Worm (Caenorhabditis elegans) whole organism, mixed stage, embryonic: ENCODE data around the gene Y39B6A.30.

Source experiments
- M03D4.4 ChIP-seq: sonication (generic microtip); optimal IDR thresholded peaks from 2 replicates; lab custom pipeline; 2017; ENCODE audit warnings: mild to moderate bottlenecking, missing genetic modification characterization, missing compliant biosample characterization
- bed-3 ChIP-seq: fragments of 200-800 bp; sonication (Bioruptor generic); optimal IDR thresholded peaks from 3 replicates; lab custom pipeline; 2018; ENCODE audit warnings: mild to moderate bottlenecking, missing genetic modification characterization, moderate library complexity, missing compliant biosample characterization
- blmp-1 ChIP-seq: fragments of 150-350 bp; optimal IDR thresholded peaks from 2 replicates; lab custom pipeline; 2014; ENCODE audit warnings: missing biosample characterization, missing genetic modification characterization
- ceh-39 ChIP-seq: fragments of 150-350 bp; optimal IDR thresholded peaks from 2 replicates; lab custom pipeline; 2014; ENCODE audit warnings: missing biosample characterization, missing genetic modification characterization
- ceh-43 ChIP-seq: fragments of 200-800 bp; sonication (Bioruptor generic); optimal IDR thresholded peaks from 2 replicates; lab custom pipeline; 2018; ENCODE audit warnings: mild to moderate bottlenecking, missing genetic modification characterization, moderate library complexity, missing compliant biosample characterization
- ceh-83 ChIP-seq: fragments of 200-800 bp; sonication (Bioruptor generic); optimal IDR thresholded peaks from 2 replicates; lab custom pipeline; 2018; ENCODE audit warnings: mild to moderate bottlenecking, missing genetic modification characterization, missing compliant biosample characterization
- ces-1 ChIP-seq: fragments of 150-350 bp; optimal IDR thresholded peaks from 2 replicates; lab custom pipeline; 2014; ENCODE audit warnings: missing biosample characterization, missing genetic modification reagents, missing genetic modification characterization
- cnd-1 ChIP-seq: fragments of 200-800 bp; sonication (Bioruptor generic); optimal IDR thresholded peaks from 2 replicates; lab custom pipeline; 2018; ENCODE audit warnings: mild to moderate bottlenecking, missing genetic modification characterization, missing compliant biosample characterization
- drap-1 ChIP-seq: fragments of 200-800 bp; sonication (Bioruptor generic); optimal IDR thresholded peaks from 3 replicates; lab custom pipeline; 2018; ENCODE audit warnings: mild to moderate bottlenecking, missing genetic modification characterization, missing compliant biosample characterization
- elt-1 ChIP-seq: sonication (generic microtip); optimal IDR thresholded peaks from 2 replicates; lab custom pipeline; 2017; ENCODE audit warnings: missing genetic modification characterization, mild to moderate bottlenecking, missing compliant biosample characterization, antibody characterized with exemption, moderate library complexity, borderline replicate concordance; ENCODE audit not compliant: insufficient read depth
- elt-3 ChIP-seq: fragments of 150-350 bp; optimal IDR thresholded peaks from 2 replicates; lab custom pipeline; 2014; ENCODE audit warnings: missing biosample characterization, missing genetic modification characterization
- ham-2 ChIP-seq: fragments of 200-800 bp; sonication (Bioruptor generic); optimal IDR thresholded peaks from 2 replicates; lab custom pipeline; 2018; ENCODE audit warnings: mild to moderate bottlenecking, missing genetic modification characterization, missing compliant biosample characterization
- hlh-1 ChIP-seq: fragments of 150-350 bp; optimal IDR thresholded peaks from 2 replicates; lab custom pipeline; 2014; ENCODE audit warnings: missing biosample characterization, missing genetic modification reagents, missing genetic modification characterization
- lin-13 ChIP-seq: fragments of 150-350 bp; optimal IDR thresholded peaks from 2 replicates; lab custom pipeline; 2014; ENCODE audit warnings: missing biosample characterization, missing genetic modification characterization
- lin-32 ChIP-seq: fragments of 200-800 bp; sonication (Bioruptor generic); optimal IDR thresholded peaks from 2 replicates; lab custom pipeline; 2018; ENCODE audit warnings: mild to moderate bottlenecking, missing genetic modification characterization, missing compliant biosample characterization
- lsy-2 ChIP-seq: fragments of 150-350 bp; optimal IDR thresholded peaks from 2 replicates; lab custom pipeline; 2014; ENCODE audit warnings: missing biosample characterization, missing genetic modification characterization
- mab-5 ChIP-seq: fragments of 150-350 bp; optimal IDR thresholded peaks from 2 replicates; lab custom pipeline; 2014; ENCODE audit warnings: missing biosample characterization, missing genetic modification characterization
- mep-1 ChIP-seq: fragments of 150-350 bp; optimal IDR thresholded peaks from 2 replicates; lab custom pipeline; 2017; ENCODE audit warnings: missing biosample characterization, missing genetic modification reagents, missing genetic modification characterization, inconsistent platforms
- mls-2 ChIP-seq: sonication (generic microtip); optimal IDR thresholded peaks from 2 replicates; lab custom pipeline; 2016; ENCODE audit warnings: mild to moderate bottlenecking, missing genetic modification characterization, moderate library complexity, missing compliant biosample characterization
- nhr-12 ChIP-seq: fragments of 150-350 bp; optimal IDR thresholded peaks from 2 replicates; lab custom pipeline; 2014; ENCODE audit warnings: missing biosample characterization, missing genetic modification characterization
- nhr-2 ChIP-seq: fragments of 150-350 bp; optimal IDR thresholded peaks from 2 replicates; lab custom pipeline; 2014; ENCODE audit warnings: missing biosample characterization, missing genetic modification characterization
- nhr-237 ChIP-seq: fragments of 150-350 bp; optimal IDR thresholded peaks from 2 replicates; lab custom pipeline; 2014; ENCODE audit warnings: missing biosample characterization, missing genetic modification characterization
- nhr-76 ChIP-seq: sonication (generic microtip); optimal IDR thresholded peaks from 2 replicates; lab custom pipeline; 2017; ENCODE audit warnings: missing biosample characterization, missing genetic modification characterization
- pha-4 ChIP-seq: fragments of 150-350 bp; optimal IDR thresholded peaks from 2 replicates; lab custom pipeline; 2018; ENCODE audit warnings: missing biosample characterization, missing genetic modification reagents, missing genetic modification characterization
- sem-2 ChIP-seq: fragments of 200-800 bp; sonication (Bioruptor generic); optimal IDR thresholded peaks from 2 replicates; lab custom pipeline; 2018; ENCODE audit warnings: mild to moderate bottlenecking, missing genetic modification characterization, missing compliant biosample characterization
- snpc-4 ChIP-seq: fragments of 150-350 bp; optimal IDR thresholded peaks from 2 replicates; lab custom pipeline; 2014; ENCODE audit warnings: missing biosample characterization, missing genetic modification characterization
- sptf-1 ChIP-seq: sonication (generic microtip); optimal IDR thresholded peaks from 2 replicates; lab custom pipeline; 2017; ENCODE audit warnings: mild to moderate bottlenecking, missing genetic modification characterization, moderate library complexity, missing compliant biosample characterization
- tbx-8 ChIP-seq: fragments of 200-800 bp; sonication (Bioruptor generic); optimal IDR thresholded peaks from 2 replicates; lab custom pipeline; 2018; ENCODE audit warnings: mild to moderate bottlenecking, missing genetic modification characterization, moderate library complexity, missing compliant biosample characterization
- unc-120 ChIP-seq: sonication (generic microtip); optimal IDR thresholded peaks from 2 replicates; lab custom pipeline; 2017; ENCODE audit warnings: missing genetic modification characterization, missing compliant biosample characterization; ENCODE audit not compliant: poor library complexity, severe bottlenecking
- unc-39 ChIP-seq: fragments of 150-350 bp; optimal IDR thresholded peaks from 2 replicates; lab custom pipeline; 2014; ENCODE audit warnings: missing biosample characterization, missing genetic modification characterization
- zip-8 ChIP-seq: fragments of 150-350 bp; optimal IDR thresholded peaks from 2 replicates; lab custom pipeline; 2014; ENCODE audit warnings: missing biosample characterization, missing genetic modification characterization
- ztf-11 ChIP-seq: fragments of 150-350 bp; optimal IDR thresholded peaks from 2 replicates; lab custom pipeline; 2014; ENCODE audit warnings: missing biosample characterization, missing genetic modification characterization

The Y39B6A.30 gene

ce11 chrV:19001016-19001415 lies 13.4 kb upstream of the Y39B6A.30 start, which contains the start of gene Y39B6A.34:
TSS of gene Y39B6A.34 (plus strand) at chrV:19001018.
- TF ChIP-seq mls-2 (tag; lab: Kevin White, UChicago) (no peak), M03D4.4 (peak; percentile 21), zip-8 (tag; lab: Kevin White, UChicago) (peak; percentile 75), nhr-12 (tag; lab: Kevin White, UChicago) (no peak), hlh-1 (tag; lab: Kevin White, UChicago) (peak; percentile 1), ces-1 (GFP tag; lab: Kevin White, UChicago) (peak; percentile 38), drap-1 (GFP tag; lab: Kevin White, UChicago) (peak; percentile 24)

- TF ChIP-seq M03D4.4 = no peak
- no peak for TF ChIP-seq zip-8 (tag; lab: Kevin White, UChicago)
- no peak for TF ChIP-seq sptf-1 (tag; lab: Kevin White, UChicago)
- no peak for TF ChIP-seq unc-120
- no peak for TF ChIP-seq nhr-2
- TF ChIP-seq tbx-8 = no peak
- no peak for TF ChIP-seq lin-32
- TF ChIP-seq ceh-83 (GFP tag; lab: Kevin White, UChicago) = no peak
- no peak for TF ChIP-seq bed-3
- TF ChIP-seq sem-2 = no peak
- no peak for TF ChIP-seq mab-5 (tag; lab: Kevin White, UChicago)
- no peak for TF ChIP-seq nhr-12 (tag; lab: Kevin White, UChicago)
- TF ChIP-seq elt-3 (tag; lab: Kevin White, UChicago) = no peak
- no peak for TF ChIP-seq hlh-1 (tag; lab: Kevin White, UChicago)
- TF ChIP-seq ham-2 = no peak
- TF ChIP-seq unc-39 (tag; lab: Kevin White, UChicago) = no peak
- no peak for TF ChIP-seq ces-1 (GFP tag; lab: Kevin White, UChicago)
- no peak for TF ChIP-seq cnd-1 (tag; lab: Kevin White, UChicago)
- no peak for TF ChIP-seq nhr-76 (tag; lab: Kevin White, UChicago)
- TF ChIP-seq nhr-237 (tag; lab: Kevin White, UChicago) = no peak
Observed at ce11 chrV:19001656-19002055, 12.7 kb upstream of the Y39B6A.30 start, which contains the start of gene Y39B6A.33. TSS of gene Y39B6A.33 (plus strand) at chrV:19001956.

- TF ChIP-seq M03D4.4 = no peak
- TF ChIP-seq lsy-2 = no peak
- no peak for TF ChIP-seq unc-120
- no peak for TF ChIP-seq sptf-1 (tag; lab: Kevin White, UChicago)
- TF ChIP-seq snpc-4 (tag; lab: Kevin White, UChicago) = no peak
- TF ChIP-seq ceh-43 (GFP tag; lab: Kevin White, UChicago) = no peak
- no peak for TF ChIP-seq nhr-76 (tag; lab: Kevin White, UChicago)
- no peak for TF ChIP-seq bed-3
- no peak for TF ChIP-seq ceh-39
- no peak for TF ChIP-seq drap-1 (GFP tag; lab: Kevin White, UChicago)
- TF ChIP-seq unc-39 (tag; lab: Kevin White, UChicago) = no peak
- TF ChIP-seq lin-13 = no peak
- no peak for TF ChIP-seq pha-4
- TF ChIP-seq ceh-83 (GFP tag; lab: Kevin White, UChicago) = no peak
- TF ChIP-seq mab-5 (tag; lab: Kevin White, UChicago) = no peak
- TF ChIP-seq mep-1 (tag; lab: Kevin White, UChicago) = no peak
Observed at ce11 chrV:19010405-19010804, 4.0 kb upstream of the Y39B6A.30 start.

ce11 chrV:19013215-19013614 lies 1.2 kb upstream of the Y39B6A.30 start:
- no peak for TF ChIP-seq sem-2
- no peak for TF ChIP-seq nhr-2
- no peak for TF ChIP-seq cnd-1 (tag; lab: Kevin White, UChicago)
- TF ChIP-seq ceh-39 = no peak
- no peak for TF ChIP-seq bed-3
- no peak for TF ChIP-seq elt-1

- TF ChIP-seq nhr-237 (tag; lab: Kevin White, UChicago) (no peak), ceh-39 (no peak), cnd-1 (tag; lab: Kevin White, UChicago) (no peak), hlh-1 (tag; lab: Kevin White, UChicago) (no peak), pha-4 (no peak), elt-1 (no peak), zip-8 (tag; lab: Kevin White, UChicago) (no peak), ztf-11 (no peak), mls-2 (tag; lab: Kevin White, UChicago) (no peak), elt-3 (tag; lab: Kevin White, UChicago) (no peak), unc-39 (tag; lab: Kevin White, UChicago) (no peak), blmp-1 (tag; lab: Kevin White, UChicago) (no peak), nhr-76 (tag; lab: Kevin White, UChicago) (no peak), bed-3 (no peak), mep-1 (tag; lab: Kevin White, UChicago) (no peak), snpc-4 (tag; lab: Kevin White, UChicago) (no peak), ces-1 (GFP tag; lab: Kevin White, UChicago) (no peak), unc-120 (no peak)
Observed at ce11 chrV:19019239-19019638, 4.9 kb downstream of the Y39B6A.30 start.
